Fruit fly (Drosophila melanogaster) whole organism, adult: ENCODE results near the gene AcCoAS.

Source experiments
- CG14711 ChIP-seq: fragments of 200-800 bp; sonication (Bioruptor generic); optimal IDR thresholded peaks from 2 replicates; lab custom pipeline; 2018; ENCODE audit warnings: missing biosample characterization, mild to moderate bottlenecking, missing genetic modification characterization, moderate library complexity
- CG1620 ChIP-seq: fragments of 200-800 bp; sonication (Bioruptor generic); optimal IDR thresholded peaks from 2 replicates; lab custom pipeline; 2016; ENCODE audit warnings: missing biosample characterization, missing genetic modification characterization
- CG33017 ChIP-seq: fragments of 200-800 bp; sonication (Bioruptor generic); optimal IDR thresholded peaks from 2 replicates; lab custom pipeline; 2018; ENCODE audit warnings: missing biosample characterization, mild to moderate bottlenecking, missing genetic modification characterization, moderate library complexity
- CG7045 ChIP-seq: fragments of 200-800 bp; sonication (Bioruptor generic); optimal IDR thresholded peaks from 2 replicates; lab custom pipeline; 2017; ENCODE audit warnings: missing biosample characterization, mild to moderate bottlenecking, missing genetic modification characterization
- Clk ChIP-seq: fragments of 200-800 bp; sonication (Bioruptor generic); optimal IDR thresholded peaks from 2 replicates; lab custom pipeline; 2017; ENCODE audit warnings: missing biosample characterization, missing genetic modification characterization
- Crg-1 ChIP-seq: fragments of 200-800 bp; sonication (Bioruptor generic); optimal IDR thresholded peaks from 2 replicates; lab custom pipeline; 2016; ENCODE audit warnings: missing biosample characterization, missing genetic modification characterization
- Mnt ChIP-seq: fragments of 200-800 bp; sonication (Bioruptor generic); optimal IDR thresholded peaks from 2 replicates; lab custom pipeline; 2016; ENCODE audit warnings: missing biosample characterization, mild to moderate bottlenecking, missing genetic modification characterization
- bab1 ChIP-seq: fragments of 200-800 bp; sonication (Bioruptor generic); optimal IDR thresholded peaks from 3 replicates; lab custom pipeline; 2019; ENCODE audit warnings: missing biosample characterization, mild to moderate bottlenecking, missing genetic modification characterization, moderate library complexity
- cic ChIP-seq: fragments of 200-800 bp; sonication (Bioruptor generic); optimal IDR thresholded peaks from 2 replicates; lab custom pipeline; 2017; ENCODE audit warnings: missing biosample characterization, mild to moderate bottlenecking, missing genetic modification characterization, moderate library complexity
- kay ChIP-seq: fragments of 200-800 bp; sonication (Bioruptor generic); peaks from one replicate; lab custom pipeline; 2016; ENCODE audit warnings: missing biosample characterization, missing genetic modification characterization, borderline replicate concordance
- toe ChIP-seq: fragments of 200-800 bp; sonication (Bioruptor generic); optimal IDR thresholded peaks from 2 replicates; lab custom pipeline; 2016; ENCODE audit warnings: missing biosample characterization, missing genetic modification characterization

dm6 chr3L:21301737-21302487 is 21.9 kb upstream of the AcCoAS start:
- TF ChIP-seq Crg-1 = no peak
- no peak for TF ChIP-seq CG7045
- TF ChIP-seq Mnt (GFP tag; lab: Kevin White, UChicago) = no peak
- TF ChIP-seq toe (GFP tag; lab: Kevin White, UChicago) = no peak
- no peak for TF ChIP-seq cic
- no peak for TF ChIP-seq CG14711 (tag; lab: Kevin White, UChicago)
- no peak for TF ChIP-seq CG1620
- TF ChIP-seq CG33017 (tag; lab: Kevin White, UChicago) = no peak
- no peak for TF ChIP-seq bab1 (GFP tag; lab: Kevin White, UChicago)
- no peak for TF ChIP-seq Clk
- TF ChIP-seq kay (GFP tag; lab: Kevin White, UChicago) = no peak
